Worm (Caenorhabditis elegans): ENCODE measurements around the gene col-149.

DNA sequence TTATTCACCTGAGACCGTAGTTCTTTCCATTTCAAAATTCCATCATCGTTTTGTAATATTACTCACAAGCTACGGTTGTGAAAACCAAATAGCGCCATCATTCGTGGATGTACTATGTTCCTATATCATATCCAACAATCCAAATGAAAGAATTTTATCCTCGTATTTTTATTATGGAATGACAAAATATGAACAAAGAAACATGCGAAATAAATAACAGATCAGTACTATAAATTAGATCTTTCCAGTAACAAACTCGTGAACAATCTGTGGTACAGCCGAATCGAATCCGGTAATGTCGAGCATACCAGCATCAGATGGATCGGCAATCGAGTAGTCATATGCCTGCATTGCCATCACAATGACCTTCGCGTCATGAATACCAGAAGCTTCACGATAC, 40.0 kb downstream of the col-149 start:
- no peak for TF ChIP-seq ceh-13 (GFP tag; optimal IDR thresholded peaks at IDR 0.05)
- TF ChIP-seq tra-4 (tag; optimal IDR thresholded peaks at IDR 0.05), result no peak
- TF ChIP-seq pes-1 (GFP tag; IDR thresholded peaks at IDR 0.05), result no peak
- no peak for TF ChIP-seq ama-1 (optimal IDR thresholded peaks at IDR 0.05)
- TF ChIP-seq scrt-1 (GFP tag; IDR thresholded peaks at IDR 0.05), result no peak
- TF ChIP-seq ets-7 (tag; optimal IDR thresholded peaks at IDR 0.05), result no peak
- no peak for TF ChIP-seq flt-1 (GFP tag; IDR thresholded peaks at IDR 0.05)
- TF ChIP-seq aly-1 (tag; optimal IDR thresholded peaks at IDR 0.05), result no peak
- TF ChIP-seq tbx-37 (GFP tag; conservative IDR thresholded peaks at IDR 0.05), result no peak
- no peak for TF ChIP-seq hnd-1 (tag; optimal IDR thresholded peaks at IDR 0.05)
